Fruit fly (Drosophila melanogaster) whole organism, embryonic: ENCODE results near the gene sni.

Experiments used
- Ada2b ChIP-seq: fragments of 200-800 bp; sonication (Bioruptor generic); IDR thresholded peaks from 2 replicates; pipeline ENCODE4 v1.3.6; 2022; ENCODE audit warnings: missing biosample characterization, missing genetic modification characterization
- Awh ChIP-seq: fragments of 200-800 bp; sonication (Bioruptor generic); IDR thresholded peaks from 2 replicates; pipeline ENCODE4, ENCODE4 v1.3.6; 2022; ENCODE audit warnings: missing biosample characterization, missing genetic modification characterization
- CG12744 ChIP-seq: fragments of 200-800 bp; sonication (Bioruptor generic); optimal IDR thresholded peaks from 2 replicates; lab custom pipeline; 2016; ENCODE audit warnings: missing biosample characterization, missing genetic modification characterization
- CG16779 ChIP-seq: fragments of 200-800 bp; sonication (Bioruptor generic); IDR thresholded peaks from 2 replicates; pipeline ENCODE4 v1.3.6; 2022; ENCODE audit warnings: missing biosample characterization, missing genetic modification characterization
- CG17359 ChIP-seq: fragments of 200-800 bp; sonication (Bioruptor generic); optimal IDR thresholded peaks from 3 replicates; lab custom pipeline; 2018; ENCODE audit warnings: missing biosample characterization, mild to moderate bottlenecking, missing genetic modification characterization, moderate library complexity
- CG18619 ChIP-seq: fragments of 200-800 bp; sonication (Bioruptor generic); optimal IDR thresholded peaks from 3 replicates; lab custom pipeline; 2017; ENCODE audit warnings: missing biosample characterization, mild to moderate bottlenecking, missing genetic modification characterization
- CG2889 ChIP-seq: fragments of 200-800 bp; sonication (Bioruptor generic); IDR thresholded peaks from 3 replicates; pipeline ENCODE4 v1.3.6; 2022; ENCODE audit warnings: missing biosample characterization, missing genetic modification characterization
- CG31224 ChIP-seq: fragments of 200-800 bp; sonication (Bioruptor generic); IDR thresholded peaks from 2 replicates; pipeline ENCODE4 v1.3.6; 2022; ENCODE audit warnings: missing biosample characterization, missing genetic modification characterization
- CG4404 ChIP-seq: fragments of 200-800 bp; sonication (Bioruptor generic); IDR thresholded peaks from 2 replicates; pipeline ENCODE4 v1.3.6; 2022; ENCODE audit warnings: missing biosample characterization, missing genetic modification characterization
- CG5180 ChIP-seq: fragments of 200-800 bp; sonication (Bioruptor generic); optimal IDR thresholded peaks from 3 replicates; lab custom pipeline; 2017; ENCODE audit warnings: missing biosample characterization, missing genetic modification characterization, mild to moderate bottlenecking, moderate library complexity, missing genetic modification reagents
- CG6765 ChIP-seq: fragments of 200-800 bp; sonication (Bioruptor generic); optimal IDR thresholded peaks from 3 replicates; lab custom pipeline; 2017; ENCODE audit warnings: missing biosample characterization, mild to moderate bottlenecking, missing genetic modification characterization
- CG8359 ChIP-seq: fragments of 200-800 bp; sonication (Bioruptor generic); optimal IDR thresholded peaks from 2 replicates; lab custom pipeline; 2017; ENCODE audit warnings: missing biosample characterization, mild to moderate bottlenecking, missing genetic modification characterization, borderline replicate concordance
- CG8765 ChIP-seq: fragments of 200-800 bp; sonication (Bioruptor generic); IDR thresholded peaks from 2 replicates; pipeline ENCODE4 v1.3.6; 2022; ENCODE audit warnings: missing biosample characterization, missing genetic modification characterization
- CG9817 ChIP-seq: fragments of 200-800 bp; sonication (Bioruptor generic); optimal IDR thresholded peaks from 2 replicates; lab custom pipeline; 2018; ENCODE audit warnings: missing biosample characterization, mild to moderate bottlenecking, missing genetic modification characterization, moderate library complexity
- Dbx ChIP-seq: fragments of 200-800 bp; sonication (Bioruptor generic); IDR thresholded peaks from 3 replicates; pipeline ENCODE4 v1.3.6; 2022; ENCODE audit warnings: missing biosample characterization, missing genetic modification characterization
- Deaf1 ChIP-seq: fragments of 200-800 bp; optimal IDR thresholded peaks from 3 replicates; lab custom pipeline; 2019; ENCODE audit warnings: missing biosample characterization, mild to moderate bottlenecking, missing genetic modification characterization, moderate library complexity
- Drgx ChIP-seq: fragments of 200-800 bp; sonication (Bioruptor generic); IDR thresholded peaks from 2 replicates; pipeline ENCODE4 v1.3.6; 2022; ENCODE audit warnings: missing biosample characterization, missing genetic modification characterization
- Eip74EF ChIP-seq, 2 experiments: fragments of 200-800 bp in 1 of 2; fragments of >200 bp in 1 of 2; sonication (Bioruptor generic) in 1 of 2; optimal IDR thresholded peaks; 2 replicates each; lab custom pipeline; 2017 to 2019; ENCODE audit warnings: missing biosample characterization in 2 of 2, missing genetic modification characterization in 2 of 2, mild to moderate bottlenecking in 1 of 2, moderate library complexity in 1 of 2
- Gug ChIP-seq: fragments of 200-800 bp; sonication (Bioruptor generic); IDR thresholded peaks from 4 replicates; pipeline ENCODE4 v1.3.6; 2022; ENCODE audit warnings: missing biosample characterization, missing genetic modification characterization
- Lhr ChIP-seq: fragments of 200-800 bp; sonication (Bioruptor generic); optimal IDR thresholded peaks from 3 replicates; lab custom pipeline; 2017; ENCODE audit warnings: mild to moderate bottlenecking, missing biosample characterization, missing genetic modification reagents, missing genetic modification characterization
- Nf-YB ChIP-seq: fragments of 200-800 bp; sonication (Bioruptor generic); optimal IDR thresholded peaks from 3 replicates; lab custom pipeline; 2019; ENCODE audit warnings: missing biosample characterization, mild to moderate bottlenecking, missing genetic modification characterization, moderate library complexity
- Nf-YC ChIP-seq: fragments of 200-800 bp; optimal IDR thresholded peaks from 3 replicates; lab custom pipeline; 2019; ENCODE audit warnings: missing biosample characterization, mild to moderate bottlenecking, missing genetic modification characterization, moderate library complexity
- PHDP ChIP-seq: fragments of 200-800 bp; sonication (Bioruptor generic); optimal IDR thresholded peaks from 3 replicates; lab custom pipeline; 2018; ENCODE audit warnings: missing biosample characterization, mild to moderate bottlenecking, missing genetic modification characterization, moderate library complexity
- Pdp1 ChIP-seq, 2 experiments: fragments of 200-800 bp; sonication (Bioruptor generic); optimal IDR thresholded peaks; 3 replicates each; lab custom pipeline; 2016; ENCODE audit warnings: missing biosample characterization in 2 of 2, missing genetic modification characterization in 2 of 2, mild to moderate bottlenecking in 1 of 2, moderate library complexity in 1 of 2
- Six4 ChIP-seq: fragments of 200-800 bp; sonication (Bioruptor generic); optimal IDR thresholded peaks from 2 replicates; lab custom pipeline; 2016; ENCODE audit warnings: missing biosample characterization, missing genetic modification characterization
- bab2 ChIP-seq: fragments of 200-800 bp; sonication (Bioruptor generic); optimal IDR thresholded peaks from 2 replicates; lab custom pipeline; 2016; ENCODE audit warnings: missing biosample characterization, missing genetic modification characterization
- bbx ChIP-seq: fragments of 200-800 bp; sonication (Bioruptor generic); IDR thresholded peaks from 2 replicates; pipeline ENCODE4 v1.3.6; 2022; ENCODE audit warnings: missing biosample characterization, missing genetic modification characterization; ENCODE audit not compliant: partially characterized antibody
- cg ChIP-seq: fragments of 200-800 bp; sonication (Bioruptor generic); optimal IDR thresholded peaks from 3 replicates; lab custom pipeline; 2019; ENCODE audit warnings: missing biosample characterization, mild to moderate bottlenecking, missing genetic modification characterization, moderate library complexity
- chinmo ChIP-seq: fragments of 200-800 bp; sonication (Bioruptor generic); IDR thresholded peaks from 4 replicates; pipeline ENCODE4 v1.3.6; 2022; ENCODE audit warnings: missing biosample characterization, missing genetic modification characterization; ENCODE audit not compliant: partially characterized antibody
- cwo ChIP-seq: fragments of 200-800 bp; sonication (Bioruptor generic); optimal IDR thresholded peaks from 3 replicates; lab custom pipeline; 2017; ENCODE audit warnings: missing biosample characterization, missing genetic modification characterization, mild to moderate bottlenecking, moderate library complexity, missing genetic modification reagents
- da ChIP-seq: fragments of 200-800 bp; sonication (Bioruptor generic); optimal IDR thresholded peaks from 2 replicates; lab custom pipeline; 2016; ENCODE audit warnings: missing biosample characterization, missing genetic modification characterization
- emc ChIP-seq: fragments of 200-800 bp; sonication (Bioruptor generic); optimal IDR thresholded peaks from 2 replicates; lab custom pipeline; 2016; ENCODE audit warnings: missing biosample characterization, missing genetic modification characterization
- fd102C ChIP-seq: fragments of 200-800 bp; sonication (Bioruptor generic); optimal IDR thresholded peaks from 2 replicates; lab custom pipeline; 2018; ENCODE audit warnings: missing biosample characterization, mild to moderate bottlenecking, missing genetic modification characterization, moderate library complexity
- fru ChIP-seq: fragments of >200 bp; optimal IDR thresholded peaks from 2 replicates; lab custom pipeline; 2017
- ham ChIP-seq: fragments of 200-800 bp; sonication (Bioruptor generic); IDR thresholded peaks from 2 replicates; pipeline ENCODE4 v1.3.6; 2022; ENCODE audit warnings: missing biosample characterization, missing genetic modification characterization
- hkb ChIP-seq, 2 experiments: fragments of 200-800 bp in 1 of 2; fragments of >200 bp in 1 of 2; sonication (Bioruptor generic) in 1 of 2; IDR thresholded peaks in 1 of 2; optimal IDR thresholded peaks in 1 of 2; 2 replicates each; pipeline versions ENCODE4 v1.3.6 to Lab custom; 2017 to 2022; ENCODE audit warnings: missing biosample characterization in 1 of 2, missing genetic modification characterization in 1 of 2
- jumu ChIP-seq: fragments of 200-800 bp; sonication (Bioruptor generic); optimal IDR thresholded peaks from 3 replicates; lab custom pipeline; 2016; ENCODE audit warnings: missing biosample characterization, missing genetic modification characterization
- ken ChIP-seq: fragments of 200-800 bp; sonication (Bioruptor generic); IDR thresholded peaks from 3 replicates; pipeline ENCODE4 v1.3.6; 2022; ENCODE audit warnings: missing biosample characterization, missing genetic modification characterization
- pan ChIP-seq, 4 experiments: fragments of >200 bp in 3 of 4; fragments of 200-800 bp in 1 of 4; sonication (Bioruptor generic) in 1 of 4; optimal IDR thresholded peaks in 3 of 4; IDR thresholded peaks in 1 of 4; 2 replicates each; pipeline versions ENCODE4 v1.3.6 to Lab custom; 2017 to 2022; ENCODE audit warnings: missing biosample characterization in 2 of 4, missing genetic modification characterization in 2 of 4, mixed read lengths in 1 of 4
- pita ChIP-seq: fragments of 200-800 bp; sonication (Bioruptor generic); optimal IDR thresholded peaks from 2 replicates; lab custom pipeline; 2017; ENCODE audit warnings: missing biosample characterization, mild to moderate bottlenecking, missing genetic modification characterization
- pnt ChIP-seq: fragments of 200-800 bp; sonication (Bioruptor generic); optimal IDR thresholded peaks from 3 replicates; lab custom pipeline; 2016; ENCODE audit warnings: missing biosample characterization, missing genetic modification characterization
- salm ChIP-seq: fragments of 200-800 bp; sonication (Bioruptor generic); optimal IDR thresholded peaks from 2 replicates; lab custom pipeline; 2018; ENCODE audit warnings: missing biosample characterization, mild to moderate bottlenecking, missing genetic modification characterization
- sd ChIP-seq: fragments of 200-800 bp; sonication (Bioruptor generic); optimal IDR thresholded peaks from 3 replicates; lab custom pipeline; 2018; ENCODE audit warnings: missing biosample characterization, mild to moderate bottlenecking, missing genetic modification characterization, moderate library complexity
- sim ChIP-seq: fragments of 200-800 bp; sonication (Bioruptor generic); IDR thresholded peaks from 2 replicates; pipeline ENCODE4 v1.3.6; 2022; ENCODE audit warnings: missing biosample characterization, missing genetic modification characterization
- sima ChIP-seq: fragments of 200-800 bp; sonication (Bioruptor generic); optimal IDR thresholded peaks from 2 replicates; lab custom pipeline; 2016; ENCODE audit warnings: missing biosample characterization, missing genetic modification characterization
- tgo ChIP-seq: fragments of 200-800 bp; sonication (Bioruptor generic); IDR thresholded peaks from 3 replicates; pipeline ENCODE4 v1.3.6; 2022; ENCODE audit warnings: missing biosample characterization, missing genetic modification characterization
- tna ChIP-seq: fragments of 200-800 bp; sonication (Bioruptor generic); IDR thresholded peaks from 2 replicates; pipeline ENCODE4 v1.3.6; 2022; ENCODE audit warnings: missing biosample characterization, missing genetic modification characterization; ENCODE audit not compliant: partially characterized antibody
- vfl ChIP-seq: fragments of 200-800 bp; sonication (Bioruptor generic); optimal IDR thresholded peaks from 2 replicates; lab custom pipeline; 2016; ENCODE audit warnings: missing biosample characterization, missing genetic modification characterization
- wor ChIP-seq: fragments of 200-800 bp; sonication (Bioruptor generic); IDR thresholded peaks from 2 replicates; pipeline ENCODE4 v1.3.6; 2022; ENCODE audit warnings: missing biosample characterization, missing genetic modification characterization
- yki ChIP-seq: fragments of >200 bp; optimal IDR thresholded peaks from 3 replicates; lab custom pipeline; 2018
- zen ChIP-seq: fragments of 200-800 bp; sonication (Bioruptor generic); optimal IDR thresholded peaks from 3 replicates; lab custom pipeline; 2018; ENCODE audit warnings: missing biosample characterization, mild to moderate bottlenecking, missing genetic modification characterization, moderate library complexity

Gene sni

DNA sequence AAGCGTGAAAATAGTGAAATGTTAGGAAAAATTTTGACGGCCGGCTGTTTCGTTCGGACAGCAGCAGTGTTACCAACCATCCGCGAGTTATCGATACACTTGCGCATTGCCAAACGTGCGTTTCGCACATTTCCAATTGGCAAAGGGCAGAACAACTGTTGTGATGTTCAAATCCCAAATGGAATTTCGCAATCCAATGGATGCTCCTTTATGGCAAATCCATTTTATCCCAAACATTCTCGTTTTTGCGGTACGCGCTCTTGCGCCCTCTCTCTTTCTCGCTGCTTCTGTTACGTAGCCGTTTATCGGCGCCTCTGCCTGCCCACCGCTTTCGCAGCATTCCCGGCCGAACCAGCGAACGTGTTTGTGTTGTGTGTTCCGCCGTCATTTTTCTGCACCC is 565 bp downstream of the sni start (continued):
- TF ChIP-seq Eip74EF (GFP tag; optimal IDR thresholded peaks at IDR 0.05; lab: Kevin White, UChicago) (no peak), PHDP (no peak), chinmo (GFP tag; lab: Robert Waterston, UW) (0 out of 4 replicates have a peak, but pooled peaks have one; percentile 47), yki (lab: Kevin White, UChicago) (no peak), Dbx (GFP tag; lab: Robert Waterston, UW) (no peak), bab2 (GFP tag; lab: Kevin White, UChicago) (no peak), CG17359 (tag; lab: Kevin White, UChicago) (no peak), CG8765 (GFP tag; lab: Robert Waterston, UW) (no peak), wor (GFP tag; lab: Robert Waterston, UW) (no peak), cg (GFP tag; lab: Kevin White, UChicago) (no peak), ham (GFP tag; lab: Robert Waterston, UW) (no peak), Nf-YB (GFP tag; lab: Kevin White, UChicago) (no peak), Deaf1 (peak; percentile 19), Nf-YC (tag; lab: Kevin White, UChicago) (no peak), Pdp1 (GFP tag; optimal IDR thresholded peaks at IDR 0.05; lab: Kevin White, UChicago) (peak in 1 of 2 experiments; percentile 93), Drgx (no peak), Awh (GFP tag; lab: Robert Waterston, UW) (no peak), CG12744 (no peak), tgo (GFP tag; lab: Robert Waterston, UW) (no peak), Lhr (GFP tag; lab: Kevin White, UChicago) (no peak), Gug (GFP tag; lab: Robert Waterston, UW) (no peak), CG18619 (GFP tag; lab: Kevin White, UChicago) (no peak), CG4404 (GFP tag; lab: Robert Waterston, UW) (no peak), tna (no peak), emc (GFP tag; lab: Kevin White, UChicago) (no peak), sima (GFP tag; lab: Kevin White, UChicago) (no peak), CG8359 (GFP tag; lab: Kevin White, UChicago) (no peak), sim (GFP tag; lab: Robert Waterston, UW) (no peak), vfl (GFP tag; lab: Kevin White, UChicago) (no peak), zen (tag; lab: Kevin White, UChicago) (no peak), da (GFP tag; lab: Kevin White, UChicago) (no peak), hkb (optimal IDR thresholded peaks at IDR 0.05; lab: Kevin White, UChicago) (no peak), hkb (GFP tag; IDR thresholded peaks at IDR 0.05; lab: Robert Waterston, UW) (no peak), CG5180 (GFP tag; lab: Kevin White, UChicago) (peak; percentile 80), Ada2b (GFP tag; lab: Robert Waterston, UW) (no peak), CG31224 (GFP tag; lab: Robert Waterston, UW) (no peak), fd102C (no peak), pita (GFP tag; lab: Kevin White, UChicago) (no peak), CG16779 (no peak), Six4 (GFP tag; lab: Kevin White, UChicago) (no peak), CG2889 (GFP tag; lab: Robert Waterston, UW) (no peak), bbx (peak; percentile 36; the same call in 1 of the 2 replicates), sd (tag; lab: Kevin White, UChicago) (peak; percentile 28), ken (GFP tag; lab: Robert Waterston, UW) (no peak), CG6765 (GFP tag; lab: Kevin White, UChicago) (no peak), jumu (no peak), fru (lab: Kevin White, UChicago) (no peak), salm (tag; lab: Kevin White, UChicago) (no peak), pan (optimal IDR thresholded peaks at IDR 0.05; lab: Kevin White, UChicago) (no peak), pan (GFP tag; optimal IDR thresholded peaks at IDR 0.05 in 1 of 2, IDR thresholded peaks at IDR 0.05 in 1 of 2) (no peak), CG9817 (no peak), cwo (GFP tag; lab: Kevin White, UChicago) (no peak), pnt (GFP tag; lab: Kevin White, UChicago) (no peak)
